Worm (Caenorhabditis elegans) whole organism, L4 larva: ENCODE data around the gene str-73.
"Not testable (repeated sequence)": the region's sequence is repeated elsewhere in the genome, so short reads cannot be mapped to it uniquely, and the experiment has no call there.

Source experiments
- aha-1 ChIP-seq: fragments of 150-350 bp; peaks from one replicate; lab custom pipeline; 2014; ENCODE audit warnings: missing biosample characterization, missing genetic modification characterization
- ama-1 ChIP-seq: fragments of 150-350 bp; optimal IDR thresholded peaks from 2 replicates; lab custom pipeline; 2014; ENCODE audit warnings: inconsistent platforms, mixed read lengths
- arid-1 ChIP-seq: fragments of 200-800 bp; sonication (Bioruptor generic); conservative IDR thresholded peaks from 2 replicates; pipeline ENCODE4 v1.3.6; 2022; ENCODE audit warnings: missing genetic modification reagents, missing genetic modification characterization, missing compliant biosample characterization
- ces-1 ChIP-seq: fragments of 150-350 bp; sonication (generic microtip); optimal IDR thresholded peaks from 4 replicates; lab custom pipeline; 2014; ENCODE audit warnings: missing biosample characterization, missing genetic modification reagents, missing genetic modification characterization
- ctbp-1 ChIP-seq: fragments of 200-800 bp; sonication (Bioruptor generic); IDR thresholded peaks from 2 replicates; pipeline ENCODE4 v1.3.6; 2022; ENCODE audit warnings: missing genetic modification reagents, missing genetic modification characterization, missing compliant biosample characterization
- jun-1 ChIP-seq: fragments of 150-350 bp; optimal IDR thresholded peaks from 2 replicates; lab custom pipeline; 2014; ENCODE audit warnings: missing biosample characterization, missing genetic modification reagents, missing genetic modification characterization
- lin-39 ChIP-seq: fragments of 150-350 bp; optimal IDR thresholded peaks from 2 replicates; lab custom pipeline; 2014; ENCODE audit warnings: missing biosample characterization, missing genetic modification reagents, missing genetic modification characterization
- lsy-2 ChIP-seq, 2 experiments: fragments of 150-350 bp in 1 of 2; sonication (generic microtip) in 1 of 2; optimal IDR thresholded peaks; 2 replicates each; lab custom pipeline; 2014 to 2017; ENCODE audit warnings: missing biosample characterization in 2 of 2, missing genetic modification characterization in 2 of 2
- madf-9 ChIP-seq: fragments of 200-800 bp; sonication (Bioruptor generic); conservative IDR thresholded peaks from 2 replicates; pipeline ENCODE4 v1.3.6; 2022; ENCODE audit warnings: missing genetic modification reagents, missing genetic modification characterization, missing compliant biosample characterization
- nhr-237 ChIP-seq: sonication (generic microtip); optimal IDR thresholded peaks from 2 replicates; lab custom pipeline; 2017; ENCODE audit warnings: missing biosample characterization, missing genetic modification characterization
- nhr-6 ChIP-seq: fragments of 150-350 bp; optimal IDR thresholded peaks from 2 replicates; lab custom pipeline; 2014; ENCODE audit warnings: missing biosample characterization, missing genetic modification characterization
- saeg-2 ChIP-seq: fragments of 200-800 bp; sonication (Bioruptor generic); IDR thresholded peaks from 2 replicates; pipeline ENCODE4 v1.3.6; 2022; ENCODE audit warnings: missing genetic modification reagents, missing genetic modification characterization, missing compliant biosample characterization

DNA sequence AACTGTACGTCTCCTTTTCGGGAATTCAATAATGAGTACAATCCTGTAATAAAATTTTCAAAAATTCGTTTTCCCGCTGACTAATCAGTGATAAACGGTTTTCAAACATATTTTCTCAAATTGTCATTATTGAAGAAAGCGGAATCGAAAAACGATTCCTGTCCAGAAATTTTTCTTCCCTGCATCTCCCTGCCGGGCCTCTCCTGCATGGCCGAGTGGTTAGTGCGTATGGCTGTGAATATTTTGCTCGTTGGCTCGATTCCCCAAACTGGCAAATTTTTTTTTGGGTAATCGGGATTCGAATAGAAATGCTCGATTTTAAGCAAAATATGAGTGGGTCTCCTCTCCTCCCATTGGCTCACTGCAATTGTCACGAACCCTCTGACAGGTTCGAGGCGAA, 44.6 kb downstream of the str-73 start:
- not testable (repeated sequence) for TF ChIP-seq arid-1 (GFP tag; lab: Robert Waterston, UW); ces-1; lin-39; nhr-6 (tag; lab: Kevin White, UChicago); aha-1 (tag; lab: Kevin White, UChicago); jun-1; nhr-237 (tag; lab: Kevin White, UChicago); lsy-2 (tag; optimal IDR thresholded peaks at IDR 0.05; lab: Kevin White, UChicago); ama-1 (lab: Kevin White, UChicago); madf-9 (GFP tag; lab: Robert Waterston, UW); ctbp-1 (GFP tag; lab: Robert Waterston, UW); saeg-2 (GFP tag; lab: Robert Waterston, UW)
